Worm (Caenorhabditis elegans) whole organism, L1 larva: ENCODE measurements around the gene atat-2.

Experiments used
- C16A3.4 ChIP-seq: fragments of 150-350 bp; optimal IDR thresholded peaks from 2 replicates; lab custom pipeline; 2014; ENCODE audit warnings: missing biosample characterization, missing genetic modification characterization
- Y116A8C.19 ChIP-seq: sonication (generic microtip); optimal IDR thresholded peaks from 2 replicates; lab custom pipeline; 2016; ENCODE audit warnings: missing compliant biosample characterization, missing genetic modification characterization, borderline replicate concordance
- blmp-1 ChIP-seq: fragments of 150-350 bp; optimal IDR thresholded peaks from 2 replicates; lab custom pipeline; 2014; ENCODE audit warnings: missing biosample characterization, missing genetic modification characterization
- ceh-8 ChIP-seq: fragments of 200-800 bp; sonication (Bioruptor generic); optimal IDR thresholded peaks from 2 replicates; lab custom pipeline; 2018; ENCODE audit warnings: mild to moderate bottlenecking, missing genetic modification characterization, moderate library complexity, missing compliant biosample characterization
- ceh-82 ChIP-seq, 3 experiments: fragments of 150-350 bp in 1 of 3; sonication (generic microtip) in 2 of 3; optimal IDR thresholded peaks; 2 replicates each; lab custom pipeline; 2014 to 2017; ENCODE audit warnings: missing biosample characterization in 3 of 3, missing genetic modification characterization in 3 of 3
- dpl-1 ChIP-seq, 3 experiments: fragments of 150-350 bp in 2 of 3; sonication (generic microtip) in 1 of 3; optimal IDR thresholded peaks; 2 replicates each; lab custom pipeline; 2014 to 2017; ENCODE audit warnings: missing biosample characterization in 3 of 3, missing genetic modification characterization in 3 of 3, missing genetic modification reagents in 3 of 3
- dsc-1 ChIP-seq: sonication (generic microtip); optimal IDR thresholded peaks from 2 replicates; lab custom pipeline; 2016; ENCODE audit warnings: mild to moderate bottlenecking, missing genetic modification characterization, missing compliant biosample characterization
- efl-1 ChIP-seq, 4 experiments: fragments of 150-350 bp; optimal IDR thresholded peaks in 3 of 4; peaks in 1 of 4; 1 replicate in 1 of 4; 2 replicates in 3 of 4; lab custom pipeline; 2014; ENCODE audit warnings: missing biosample characterization in 2 of 4, missing genetic modification characterization in 2 of 4, missing genetic modification reagents in 2 of 4
- efl-3 ChIP-seq: fragments of 200-800 bp; sonication (Bioruptor generic); optimal IDR thresholded peaks from 2 replicates; lab custom pipeline; 2018; ENCODE audit warnings: mild to moderate bottlenecking, missing genetic modification characterization, missing compliant biosample characterization
- egl-13 ChIP-seq: sonication (generic microtip); optimal IDR thresholded peaks from 2 replicates; lab custom pipeline; 2016; ENCODE audit warnings: missing genotype, missing genetic modification reagents, missing genetic modification characterization, missing compliant biosample characterization
- egl-27 ChIP-seq, 2 experiments: fragments of 150-350 bp in 1 of 2; sonication (generic microtip); optimal IDR thresholded peaks; 3 replicates each; lab custom pipeline; 2017 to 2018; ENCODE audit warnings: missing biosample characterization in 2 of 2, missing genetic modification characterization in 2 of 2, missing genetic modification reagents in 2 of 2
- elt-2 ChIP-seq: sonication (generic microtip); optimal IDR thresholded peaks from 2 replicates; lab custom pipeline; 2016; ENCODE audit warnings: missing genetic modification characterization, mild to moderate bottlenecking, inconsistent platforms, missing compliant biosample characterization, missing genetic modification reagents
- fkh-10 ChIP-seq: sonication (generic microtip); optimal IDR thresholded peaks from 2 replicates; lab custom pipeline; 2017; ENCODE audit warnings: missing biosample characterization, missing genetic modification reagents, missing genetic modification characterization
- fkh-8 ChIP-seq: sonication (generic microtip); optimal IDR thresholded peaks from 2 replicates; lab custom pipeline; 2016; ENCODE audit warnings: mild to moderate bottlenecking, missing genetic modification characterization, missing compliant biosample characterization
- jun-1 ChIP-seq: fragments of 150-350 bp; optimal IDR thresholded peaks from 2 replicates; lab custom pipeline; 2014; ENCODE audit warnings: missing biosample characterization, missing genetic modification reagents, missing genetic modification characterization
- lin-14 ChIP-seq: fragments of 200-800 bp; sonication (Bioruptor generic); optimal IDR thresholded peaks from 2 replicates; lab custom pipeline; 2018; ENCODE audit warnings: mild to moderate bottlenecking, missing genetic modification characterization, moderate library complexity, missing compliant biosample characterization
- lin-35 ChIP-seq, 2 experiments: fragments of 150-350 bp; optimal IDR thresholded peaks; 2 replicates each; lab custom pipeline; 2014; ENCODE audit warnings: missing biosample characterization in 2 of 2, missing genetic modification characterization in 2 of 2, missing genetic modification reagents in 2 of 2
- lsy-2 ChIP-seq, 2 experiments: fragments of 150-350 bp; optimal IDR thresholded peaks; 2 replicates each; lab custom pipeline; 2014; ENCODE audit warnings: missing biosample characterization in 2 of 2, missing genetic modification characterization in 2 of 2
- mdl-1 ChIP-seq, 2 experiments: fragments of 150-350 bp; optimal IDR thresholded peaks; 2 replicates each; lab custom pipeline; 2014 to 2017; ENCODE audit warnings: missing biosample characterization in 2 of 2, missing genetic modification characterization in 2 of 2, inconsistent platforms in 1 of 2
- mef-2 ChIP-seq: fragments of 150-350 bp; optimal IDR thresholded peaks from 2 replicates; lab custom pipeline; 2014; ENCODE audit warnings: missing biosample characterization, missing genetic modification characterization
- mep-1 ChIP-seq: fragments of 150-350 bp; optimal IDR thresholded peaks from 2 replicates; lab custom pipeline; 2014; ENCODE audit warnings: missing biosample characterization, missing genetic modification characterization
- nhr-19 ChIP-seq: fragments of 200-800 bp; sonication (Bioruptor generic); conservative IDR thresholded peaks from 2 replicates; pipeline ENCODE4 v1.3.6; 2022; ENCODE audit warnings: missing genetic modification characterization, missing compliant biosample characterization
- nhr-20 ChIP-seq: sonication (generic microtip); optimal IDR thresholded peaks from 2 replicates; lab custom pipeline; 2016; ENCODE audit warnings: mild to moderate bottlenecking, missing genetic modification characterization, missing compliant biosample characterization
- nhr-47 ChIP-seq: sonication (generic microtip); optimal IDR thresholded peaks from 2 replicates; lab custom pipeline; 2016; ENCODE audit warnings: mild to moderate bottlenecking, missing genetic modification characterization, moderate library complexity, missing compliant biosample characterization
- nhr-71 ChIP-seq: sonication (generic microtip); optimal IDR thresholded peaks from 2 replicates; lab custom pipeline; 2016; ENCODE audit warnings: mild to moderate bottlenecking, missing genetic modification characterization, moderate library complexity, missing compliant biosample characterization
- nhr-85 ChIP-seq: sonication (generic microtip); peaks from one replicate; lab custom pipeline; 2016; ENCODE audit warnings: missing genetic modification characterization, inconsistent platforms, missing compliant biosample characterization
- pag-3 ChIP-seq: sonication (generic microtip); optimal IDR thresholded peaks from 2 replicates; lab custom pipeline; 2017; ENCODE audit warnings: missing genetic modification characterization, mild to moderate bottlenecking, missing compliant biosample characterization, antibody characterized with exemption, borderline replicate concordance; ENCODE audit not compliant: insufficient read depth
- rnt-1 ChIP-seq: sonication (generic microtip); optimal IDR thresholded peaks from 2 replicates; lab custom pipeline; 2016; ENCODE audit warnings: mild to moderate bottlenecking, missing genetic modification characterization, moderate library complexity, missing compliant biosample characterization
- skn-1 ChIP-seq: fragments of 150-350 bp; optimal IDR thresholded peaks from 2 replicates; lab custom pipeline; 2014; ENCODE audit warnings: missing biosample characterization, missing genetic modification characterization
- snpc-4 ChIP-seq: fragments of 150-350 bp; optimal IDR thresholded peaks from 2 replicates; lab custom pipeline; 2014; ENCODE audit warnings: missing biosample characterization, missing genetic modification characterization
- snu-23 ChIP-seq: sonication (generic microtip); optimal IDR thresholded peaks from 2 replicates; lab custom pipeline; 2016; ENCODE audit warnings: missing genetic modification characterization, missing compliant biosample characterization
- sptf-1 ChIP-seq: fragments of 150-350 bp; optimal IDR thresholded peaks from 2 replicates; lab custom pipeline; 2014; ENCODE audit warnings: missing biosample characterization, missing genetic modification characterization
- swsn-7 ChIP-seq: sonication (generic microtip); optimal IDR thresholded peaks from 2 replicates; lab custom pipeline; 2016; ENCODE audit warnings: missing genetic modification characterization, missing compliant biosample characterization
- tbx-2 ChIP-seq: sonication (generic microtip); optimal IDR thresholded peaks from 2 replicates; lab custom pipeline; 2016; ENCODE audit warnings: missing genetic modification characterization, missing compliant biosample characterization
- tlp-1 ChIP-seq: fragments of 150-350 bp; optimal IDR thresholded peaks from 2 replicates; lab custom pipeline; 2014; ENCODE audit warnings: missing biosample characterization, missing genetic modification characterization
- unc-86 ChIP-seq: sonication (generic microtip); optimal IDR thresholded peaks from 2 replicates; lab custom pipeline; 2016; ENCODE audit warnings: missing genetic modification characterization, missing compliant biosample characterization
- xbp-1 ChIP-seq: sonication (generic microtip); optimal IDR thresholded peaks from 2 replicates; lab custom pipeline; 2016; ENCODE audit warnings: missing genetic modification characterization, missing compliant biosample characterization
- ztf-11 ChIP-seq, 2 experiments: sonication (generic microtip); optimal IDR thresholded peaks; 2 replicates each; lab custom pipeline; 2016 to 2017; ENCODE audit warnings: missing genetic modification characterization in 2 of 2, missing biosample characterization in 1 of 2, missing compliant biosample characterization in 1 of 2
- ztf-4 ChIP-seq: fragments of 150-350 bp; optimal IDR thresholded peaks from 2 replicates; lab custom pipeline; 2014; ENCODE audit warnings: missing biosample characterization, missing genetic modification characterization

The atat-2 gene

ce11 chrX:5811997-5812562 is 36.8 kb upstream of the atat-2 start:
- peak; percentile 55 for TF ChIP-seq snu-23
- TF ChIP-seq rnt-1 (tag; lab: Kevin White, UChicago): peak; percentile 64
- peak; percentile 50 for TF ChIP-seq tbx-2 (tag; lab: Kevin White, UChicago)
- peak; percentile 41 for TF ChIP-seq C16A3.4 (tag; lab: Kevin White, UChicago)
- TF ChIP-seq snpc-4 (tag; lab: Kevin White, UChicago): no peak
- no peak for TF ChIP-seq egl-27 (tag; optimal IDR thresholded peaks at IDR 0.05; lab: Kevin White, UChicago)
- peak; percentile 56 for TF ChIP-seq egl-13 (tag; lab: Kevin White, UChicago)
- peak; percentile 89 for TF ChIP-seq ztf-4 (tag; lab: Kevin White, UChicago)
- TF ChIP-seq skn-1 (tag; lab: Kevin White, UChicago): no peak
- peak; percentile 83 for TF ChIP-seq jun-1 (tag; lab: Kevin White, UChicago)
- TF ChIP-seq pag-3 (tag; lab: Kevin White, UChicago): no peak
- TF ChIP-seq lin-14 (GFP tag; lab: Kevin White, UChicago): peak; percentile 92
- no peak for TF ChIP-seq sptf-1 (tag; lab: Kevin White, UChicago)
- peak; percentile 77 for TF ChIP-seq nhr-71 (tag; lab: Kevin White, UChicago)
- TF ChIP-seq efl-1 (optimal IDR thresholded peaks at IDR 0.05; lab: Kevin White, UChicago): no peak
- TF ChIP-seq efl-1 (GFP tag; optimal IDR thresholded peaks at IDR 0.05 in 1 of 2; lab: Kevin White, UChicago): peak in 1 of 2 experiments; percentile 16
- TF ChIP-seq blmp-1 (tag; lab: Kevin White, UChicago): peak; percentile 38
- peak; percentile 44; the same call in 1 of the 2 replicates for TF ChIP-seq nhr-19 (GFP tag; lab: Robert Waterston, UW)
- TF ChIP-seq swsn-7 (tag; lab: Kevin White, UChicago): peak; percentile 52
- peak; percentile 78 for TF ChIP-seq fkh-10 (GFP tag; lab: Kevin White, UChicago)
- TF ChIP-seq unc-86: peak; percentile 28
- TF ChIP-seq efl-3 (GFP tag; lab: Kevin White, UChicago): peak; percentile 29
- peak in 1 of 2 experiments; percentile 24 for TF ChIP-seq ztf-11 (tag; optimal IDR thresholded peaks at IDR 0.05; lab: Kevin White, UChicago)
- TF ChIP-seq tlp-1 (tag; lab: Kevin White, UChicago): no peak
- peak; percentile 27 for TF ChIP-seq mef-2 (tag; lab: Kevin White, UChicago)
- peak; percentile 72 for TF ChIP-seq fkh-8 (tag; lab: Kevin White, UChicago)
- TF ChIP-seq Y116A8C.19 (tag; lab: Kevin White, UChicago): no peak
- peak; percentile 71 for TF ChIP-seq nhr-47 (tag; lab: Kevin White, UChicago)
- peak; percentile 50 for TF ChIP-seq nhr-20 (tag; lab: Kevin White, UChicago)
- TF ChIP-seq mdl-1 (tag; optimal IDR thresholded peaks at IDR 0.05; lab: Kevin White, UChicago): peak in 1 of 2 experiments; percentile 47
- peak; percentile 86 for TF ChIP-seq nhr-85 (tag; lab: Kevin White, UChicago)
- peak; percentile 28 for TF ChIP-seq dsc-1 (tag; lab: Kevin White, UChicago)
- peak; percentile 40 to 49 for TF ChIP-seq lsy-2 (tag; optimal IDR thresholded peaks at IDR 0.05; lab: Kevin White, UChicago)
- TF ChIP-seq ceh-82 (tag; optimal IDR thresholded peaks at IDR 0.05; lab: Kevin White, UChicago): peak; percentile 10 to 45 (median 14)
- TF ChIP-seq mep-1 (tag; lab: Kevin White, UChicago): no peak
- peak in 1 of 2 experiments; percentile 22 for TF ChIP-seq lin-35 (GFP tag; optimal IDR thresholded peaks at IDR 0.05; lab: Kevin White, UChicago)
- TF ChIP-seq xbp-1 (tag; lab: Kevin White, UChicago): peak; percentile 16

DNA sequence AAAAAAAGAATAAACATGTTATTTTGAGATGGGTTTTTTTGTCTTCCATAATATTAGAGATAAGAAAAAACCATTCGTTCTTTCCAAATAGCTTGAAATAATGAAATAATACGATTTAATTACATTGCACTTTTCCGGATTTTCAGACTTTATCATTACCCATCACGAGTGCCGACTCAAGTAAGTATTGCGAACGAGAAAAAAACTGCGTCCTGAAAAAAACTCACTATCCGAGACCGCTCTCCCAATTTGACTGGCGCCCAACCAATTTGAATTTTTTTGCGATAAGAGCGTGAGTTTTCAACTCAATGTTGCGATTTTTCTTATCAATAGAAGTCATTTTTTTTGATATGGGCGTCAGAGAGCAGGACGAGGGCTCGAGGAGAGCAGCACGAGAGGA is 35.9 kb upstream of the atat-2 start:
- TF ChIP-seq C16A3.4 (tag; lab: Kevin White, UChicago) (no peak), elt-2 (tag; lab: Kevin White, UChicago) (peak; percentile 83), nhr-19 (GFP tag; lab: Robert Waterston, UW) (no peak)

- peak; percentile 62 for TF ChIP-seq blmp-1 (tag; lab: Kevin White, UChicago)
- no peak for TF ChIP-seq fkh-10 (GFP tag; lab: Kevin White, UChicago)
- TF ChIP-seq lin-14 (GFP tag; lab: Kevin White, UChicago): peak; percentile 70
- no peak for TF ChIP-seq dpl-1 (GFP tag; optimal IDR thresholded peaks at IDR 0.05; lab: Kevin White, UChicago)
- TF ChIP-seq ceh-8 (GFP tag; lab: Kevin White, UChicago): no peak
- peak; percentile 84 for TF ChIP-seq nhr-85 (tag; lab: Kevin White, UChicago)
These were observed 34.6 kb upstream of the atat-2 start for ce11 chrX:5814342-5814741.
